Worm (Caenorhabditis elegans) whole organism, young adult: ENCODE data around the gene pck-3.

Experiments used
- B0035.1 ChIP-seq: sonication (generic microtip); optimal IDR thresholded peaks from 2 replicates; lab custom pipeline; 2016; ENCODE audit warnings: missing genetic modification characterization, mild to moderate bottlenecking, missing compliant biosample characterization, missing genotype, missing genetic modification reagents
- C17E4.6 ChIP-seq: fragments of 200-800 bp; sonication (Bioruptor generic); IDR thresholded peaks from 2 replicates; pipeline ENCODE4 v1.3.6; 2022; ENCODE audit warnings: missing genetic modification reagents, missing genetic modification characterization, missing compliant biosample characterization
- F23B12.7 ChIP-seq: sonication (generic microtip); optimal IDR thresholded peaks from 2 replicates; lab custom pipeline; 2017; ENCODE audit warnings: missing genetic modification characterization, mild to moderate bottlenecking, missing compliant biosample characterization, antibody characterized with exemption, moderate library complexity; ENCODE audit not compliant: insufficient read depth
- F57C9.4 ChIP-seq: sonication (generic microtip); optimal IDR thresholded peaks from 2 replicates; lab custom pipeline; 2017; ENCODE audit warnings: mild to moderate bottlenecking, missing genetic modification characterization, missing compliant biosample characterization
- T07F8.4 ChIP-seq: sonication (generic microtip); optimal IDR thresholded peaks from 2 replicates; lab custom pipeline; 2016; ENCODE audit warnings: mild to moderate bottlenecking, missing genetic modification characterization, moderate library complexity, missing compliant biosample characterization
- T26A5.8 ChIP-seq: sonication (generic microtip); optimal IDR thresholded peaks from 2 replicates; lab custom pipeline; 2016; ENCODE audit warnings: missing genetic modification characterization, missing compliant biosample characterization
- Y53G8AR.9 ChIP-seq: fragments of 200-800 bp; sonication (Bioruptor generic); conservative IDR thresholded peaks from 2 replicates; pipeline ENCODE4 v1.3.6; 2022; ENCODE audit warnings: missing genetic modification reagents, missing genetic modification characterization, missing compliant biosample characterization
- Y56A3A.18 ChIP-seq: fragments of 200-800 bp; sonication (Bioruptor generic); IDR thresholded peaks from 2 replicates; pipeline ENCODE4 v1.3.6; 2022; ENCODE audit warnings: missing genetic modification reagents, missing genetic modification characterization, missing compliant biosample characterization
- Y67H2A.10 ChIP-seq: fragments of 200-800 bp; sonication (Bioruptor generic); conservative IDR thresholded peaks from 2 replicates; pipeline ENCODE4 v1.3.6; 2022; ENCODE audit warnings: missing genetic modification reagents, missing genetic modification characterization, missing compliant biosample characterization
- Y79H2A.3 ChIP-seq: fragments of 200-800 bp; sonication (Bioruptor generic); conservative IDR thresholded peaks from 2 replicates; pipeline ENCODE4 v1.3.6; 2022; ENCODE audit warnings: missing genetic modification reagents, missing genetic modification characterization, missing compliant biosample characterization
- aptf-3 ChIP-seq: fragments of 200-800 bp; sonication (Bioruptor generic); IDR thresholded peaks from 2 replicates; pipeline ENCODE4 v1.3.6; 2022; ENCODE audit warnings: missing genetic modification characterization, missing compliant biosample characterization
- bed-2 ChIP-seq: fragments of 200-800 bp; sonication (Bioruptor generic); IDR thresholded peaks from 2 replicates; pipeline ENCODE4 v1.3.6; 2022; ENCODE audit warnings: missing genetic modification reagents, missing genetic modification characterization, missing compliant biosample characterization
- ceh-100 ChIP-seq: fragments of 200-800 bp; sonication (Bioruptor generic); IDR thresholded peaks from 2 replicates; pipeline ENCODE4 v1.3.6; 2022; ENCODE audit warnings: missing genetic modification reagents, missing genetic modification characterization, missing compliant biosample characterization
- ceh-27 ChIP-seq: fragments of 200-800 bp; sonication (Bioruptor generic); optimal IDR thresholded peaks from 2 replicates; lab custom pipeline; 2018; ENCODE audit warnings: mild to moderate bottlenecking, missing genetic modification characterization, moderate library complexity, missing compliant biosample characterization
- efl-1 ChIP-seq: fragments of 150-350 bp; optimal IDR thresholded peaks from 2 replicates; lab custom pipeline; 2014; ENCODE audit warnings: missing biosample characterization, missing genetic modification reagents, missing genetic modification characterization
- egl-18 ChIP-seq: fragments of 200-800 bp; sonication (Bioruptor generic); IDR thresholded peaks from 2 replicates; pipeline ENCODE4 v1.3.6; 2022; ENCODE audit warnings: missing genetic modification reagents, missing genetic modification characterization, missing compliant biosample characterization
- hlh-12 ChIP-seq: sonication (generic microtip); optimal IDR thresholded peaks from 2 replicates; lab custom pipeline; 2016; ENCODE audit warnings: missing genetic modification characterization, missing compliant biosample characterization
- hlh-26 ChIP-seq: fragments of 200-800 bp; sonication (Bioruptor generic); conservative IDR thresholded peaks from 2 replicates; pipeline ENCODE4 v1.3.6; 2022; ENCODE audit warnings: missing genetic modification reagents, missing genetic modification characterization, missing compliant biosample characterization
- hmg-1.2 ChIP-seq: fragments of 200-800 bp; sonication (Bioruptor generic); IDR thresholded peaks from 2 replicates; pipeline ENCODE4 v1.3.6; 2022; ENCODE audit warnings: missing genetic modification reagents, missing genetic modification characterization, missing compliant biosample characterization
- hrde-1 ChIP-seq: sonication (generic microtip); optimal IDR thresholded peaks from 2 replicates; lab custom pipeline; 2016; ENCODE audit warnings: missing genetic modification characterization, mild to moderate bottlenecking, missing compliant biosample characterization, moderate library complexity, missing genotype, missing genetic modification reagents, borderline replicate concordance
- lag-1 ChIP-seq: fragments of 200-800 bp; sonication (Bioruptor generic); IDR thresholded peaks from 2 replicates; pipeline ENCODE4 v1.3.6; 2022; ENCODE audit warnings: missing genetic modification reagents, missing genetic modification characterization, missing compliant biosample characterization
- lin-35 ChIP-seq, 3 experiments: fragments of 150-350 bp in 2 of 3; sonication (generic microtip) in 1 of 3; optimal IDR thresholded peaks; 2 replicates each; lab custom pipeline; 2014 to 2018; ENCODE audit warnings: missing biosample characterization in 3 of 3, missing genetic modification characterization in 3 of 3, missing genetic modification reagents in 3 of 3
- lsy-27 ChIP-seq: sonication (generic microtip); optimal IDR thresholded peaks from 2 replicates; lab custom pipeline; 2017; ENCODE audit warnings: missing genetic modification characterization, mild to moderate bottlenecking, missing compliant biosample characterization, antibody characterized with exemption, missing genotype, borderline replicate concordance; ENCODE audit not compliant: insufficient read depth
- madf-8 ChIP-seq: fragments of 200-800 bp; sonication (Bioruptor generic); conservative IDR thresholded peaks from 2 replicates; pipeline ENCODE4 v1.3.6; 2022; ENCODE audit warnings: missing genetic modification reagents, missing genetic modification characterization, missing compliant biosample characterization
- mcd-1 ChIP-seq: fragments of 200-800 bp; sonication (Bioruptor generic); IDR thresholded peaks from 2 replicates; pipeline ENCODE4 v1.3.6; 2022; ENCODE audit warnings: missing genetic modification reagents, missing genetic modification characterization, missing compliant biosample characterization
- nfya-1 ChIP-seq: sonication (generic microtip); optimal IDR thresholded peaks from 2 replicates; lab custom pipeline; 2017; ENCODE audit warnings: antibody characterized with exemption, missing compliant biosample characterization, missing genetic modification characterization, borderline replicate concordance; ENCODE audit not compliant: insufficient read depth
- nhr-120 ChIP-seq: fragments of 200-800 bp; sonication (Bioruptor generic); IDR thresholded peaks from 2 replicates; pipeline ENCODE4 v1.3.6; 2022; ENCODE audit warnings: missing genetic modification characterization, missing compliant biosample characterization
- nhr-179 ChIP-seq: sonication (generic microtip); optimal IDR thresholded peaks from 2 replicates; lab custom pipeline; 2016; ENCODE audit warnings: mild to moderate bottlenecking, missing genetic modification characterization, missing compliant biosample characterization
- nhr-80 ChIP-seq: sonication (generic microtip); optimal IDR thresholded peaks from 2 replicates; lab custom pipeline; 2016; ENCODE audit warnings: missing genetic modification characterization, missing compliant biosample characterization
- nhr-90 ChIP-seq: sonication (generic microtip); optimal IDR thresholded peaks from 2 replicates; lab custom pipeline; 2016; ENCODE audit warnings: missing genotype, mild to moderate bottlenecking, missing genetic modification characterization, missing compliant biosample characterization
- rcor-1 ChIP-seq: fragments of 200-800 bp; sonication (Bioruptor generic); IDR thresholded peaks from 2 replicates; pipeline ENCODE4 v1.3.6; 2022; ENCODE audit warnings: missing genetic modification reagents, missing genetic modification characterization, missing compliant biosample characterization
- rec-8 ChIP-seq, 2 experiments: sonication (generic microtip); optimal IDR thresholded peaks; 2 replicates each; lab custom pipeline; 2016; ENCODE audit warnings: mild to moderate bottlenecking in 2 of 2, missing genetic modification characterization in 2 of 2, missing genetic modification reagents in 2 of 2, missing genotype in 2 of 2, missing biosample characterization in 1 of 2, missing compliant biosample characterization in 1 of 2, moderate library complexity in 1 of 2
- rpc-1 ChIP-seq, 2 experiments: fragments of 150-350 bp in 1 of 2; sonication (generic microtip) in 1 of 2; optimal IDR thresholded peaks; 2 replicates each; lab custom pipeline; 2014 to 2018; ENCODE audit warnings: missing biosample characterization in 1 of 2, missing genetic modification characterization in 1 of 2, missing genetic modification reagents in 1 of 2, missing genotype in 1 of 2
- sea-2 ChIP-seq: fragments of 200-800 bp; sonication (Bioruptor generic); IDR thresholded peaks from 2 replicates; pipeline ENCODE4 v1.3.6; 2022; ENCODE audit warnings: missing genetic modification characterization, missing compliant biosample characterization
- tbp1 ChIP-seq: fragments of 200-800 bp; sonication (Bioruptor generic); optimal IDR thresholded peaks from 2 replicates; lab custom pipeline; 2018; ENCODE audit warnings: mild to moderate bottlenecking, missing genetic modification characterization, missing compliant biosample characterization
- xnd-1 ChIP-seq: sonication (generic microtip); optimal IDR thresholded peaks from 2 replicates; lab custom pipeline; 2016; ENCODE audit warnings: missing genotype, missing genetic modification reagents, missing genetic modification characterization, missing compliant biosample characterization
- zfh-2 ChIP-seq: fragments of 200-800 bp; sonication (Bioruptor generic); conservative IDR thresholded peaks from 2 replicates; pipeline ENCODE4 v1.3.6; 2022; ENCODE audit warnings: missing genetic modification reagents, missing genetic modification characterization, missing compliant biosample characterization
- ztf-18 ChIP-seq: sonication (generic microtip); optimal IDR thresholded peaks from 2 replicates; lab custom pipeline; 2016; ENCODE audit warnings: missing genotype, mild to moderate bottlenecking, missing genetic modification characterization, missing compliant biosample characterization
- ztf-26 ChIP-seq: sonication (generic microtip); optimal IDR thresholded peaks from 2 replicates; lab custom pipeline; 2017; ENCODE audit warnings: missing genetic modification characterization, missing compliant biosample characterization

pck-3 gene

DNA sequence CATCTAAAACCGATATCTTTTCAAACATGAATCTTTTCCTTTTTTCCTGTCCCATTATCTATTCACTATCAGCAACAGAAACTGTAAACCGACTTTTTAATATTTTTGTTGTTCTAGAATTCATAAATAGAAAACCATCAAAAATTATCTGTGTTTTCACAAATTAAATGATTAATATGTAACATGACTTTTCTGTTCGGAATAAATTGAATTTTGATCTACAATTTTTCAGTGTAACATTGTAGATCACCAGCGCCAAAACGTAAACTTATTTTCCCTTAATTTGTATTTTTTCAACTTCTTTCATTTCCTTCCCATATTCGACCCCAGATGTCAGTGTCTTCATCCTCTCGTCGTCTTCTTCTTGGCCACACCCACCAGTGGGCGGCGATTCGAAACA, 5.2 kb upstream of the pck-3 start, which contains the start of gene H04M03.3:
Gene H04M03.3, plus strand, starts transcription at position 301 of the 400 bp plus-strand sequence.
- TF ChIP-seq lin-35 (GFP tag; optimal IDR thresholded peaks at IDR 0.05; lab: Kevin White, UChicago) (no peak), rcor-1 (no peak), efl-1 (GFP tag; lab: Kevin White, UChicago) (peak; percentile 8)

DNA sequence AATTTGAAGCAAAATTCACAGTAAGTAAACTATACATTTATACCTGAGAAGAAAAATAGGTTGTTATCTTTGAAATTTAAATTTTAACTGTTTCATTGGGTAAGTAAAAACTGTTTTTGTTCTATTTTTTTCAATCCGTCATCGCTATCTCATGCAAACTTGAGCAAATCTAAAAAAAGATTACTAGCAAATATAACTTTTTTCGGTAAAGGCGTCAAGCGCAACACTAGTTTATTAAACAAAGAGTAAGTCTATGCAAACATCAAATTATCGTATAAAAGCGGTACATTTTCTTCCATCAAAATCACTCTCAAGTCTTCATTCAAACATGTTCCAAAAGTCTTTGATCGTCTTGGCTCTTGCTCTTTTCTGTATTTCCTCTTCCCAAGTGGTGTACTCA, 1.3 kb upstream of the pck-3 start, which contains the start of gene nspb-6:
Gene nspb-6, plus strand, starts transcription at position 301 of the 400 bp plus-strand sequence.
- no peak for TF ChIP-seq mcd-1 (GFP tag; lab: Robert Waterston, UW)
- TF ChIP-seq nhr-90 (tag; lab: Kevin White, UChicago): no peak
- no peak for TF ChIP-seq nhr-80 (tag; lab: Kevin White, UChicago)

DNA sequence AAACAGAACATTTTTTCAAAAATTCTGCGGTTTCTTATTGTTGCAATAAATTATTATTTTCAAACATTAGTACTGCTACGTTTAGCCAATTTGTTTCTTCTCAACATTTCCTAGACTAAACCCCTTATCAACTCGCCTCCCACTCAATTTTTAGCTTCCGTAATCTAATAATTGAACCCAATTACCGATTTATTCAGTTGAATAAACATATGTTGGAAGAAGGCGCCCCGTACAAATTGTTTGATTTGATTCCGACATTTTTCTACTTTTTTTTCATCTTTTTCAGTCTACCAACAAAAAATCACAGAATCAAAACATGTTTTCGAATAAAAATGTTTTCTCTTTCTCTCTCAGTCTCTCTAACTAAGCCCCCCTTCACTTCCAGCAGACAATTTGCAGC, 6.3 kb downstream of the pck-3 start:
- TF ChIP-seq Y79H2A.3 (no peak), bed-2 (GFP tag; lab: Robert Waterston, UW) (no peak), C17E4.6 (GFP tag; lab: Robert Waterston, UW) (no peak), rpc-1 (optimal IDR thresholded peaks at IDR 0.05; lab: Kevin White, UChicago) (no peak), rpc-1 (tag; optimal IDR thresholded peaks at IDR 0.05; lab: Kevin White, UChicago) (no peak), nhr-120 (GFP tag; lab: Robert Waterston, UW) (no peak)

DNA sequence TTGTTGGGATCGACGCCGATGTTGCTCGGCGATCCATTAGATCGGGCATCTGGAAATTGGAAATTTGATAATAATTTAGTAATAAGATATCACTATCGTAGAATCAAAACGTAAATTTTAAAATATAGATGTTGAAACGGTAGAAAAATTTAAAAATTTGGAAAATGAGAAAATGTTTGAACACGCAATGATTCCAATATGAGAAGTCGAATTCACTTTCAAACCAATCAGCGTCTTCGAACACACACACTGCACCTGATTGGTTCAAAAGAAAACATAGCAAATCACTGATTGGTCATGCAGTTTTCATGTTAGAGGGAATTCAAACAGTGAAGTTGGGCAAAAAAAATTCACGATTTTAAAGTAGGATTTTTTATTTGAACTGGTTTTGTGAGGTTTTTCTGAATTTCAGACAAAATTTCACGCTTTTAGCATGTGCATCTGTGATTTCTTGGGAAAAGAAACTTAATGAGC, 6.9 kb downstream of the pck-3 start, which contains the start of gene H04M03.12:
Gene H04M03.12, minus strand, starts transcription at position 51 of the 474 bp plus-strand sequence.
- TF ChIP-seq Y79H2A.3 (no peak), ceh-27 (no peak), hlh-26 (GFP tag; lab: Robert Waterston, UW) (no peak), Y67H2A.10 (no peak), madf-8 (GFP tag; lab: Robert Waterston, UW) (no peak), hlh-12 (no peak), ceh-100 (GFP tag; lab: Robert Waterston, UW) (no peak), efl-1 (GFP tag; lab: Kevin White, UChicago) (no peak), tbp1 (GFP tag; lab: Kevin White, UChicago) (no peak), lin-35 (GFP tag; optimal IDR thresholded peaks at IDR 0.05; lab: Kevin White, UChicago) (no peak), ztf-18 (tag; lab: Kevin White, UChicago) (no peak), T26A5.8 (tag; lab: Kevin White, UChicago) (no peak), rpc-1 (optimal IDR thresholded peaks at IDR 0.05; lab: Kevin White, UChicago) (no peak), rpc-1 (tag; optimal IDR thresholded peaks at IDR 0.05; lab: Kevin White, UChicago) (no peak), lsy-27 (tag; lab: Kevin White, UChicago) (no peak), F23B12.7 (tag; lab: Kevin White, UChicago) (no peak), hrde-1 (no peak)

DNA sequence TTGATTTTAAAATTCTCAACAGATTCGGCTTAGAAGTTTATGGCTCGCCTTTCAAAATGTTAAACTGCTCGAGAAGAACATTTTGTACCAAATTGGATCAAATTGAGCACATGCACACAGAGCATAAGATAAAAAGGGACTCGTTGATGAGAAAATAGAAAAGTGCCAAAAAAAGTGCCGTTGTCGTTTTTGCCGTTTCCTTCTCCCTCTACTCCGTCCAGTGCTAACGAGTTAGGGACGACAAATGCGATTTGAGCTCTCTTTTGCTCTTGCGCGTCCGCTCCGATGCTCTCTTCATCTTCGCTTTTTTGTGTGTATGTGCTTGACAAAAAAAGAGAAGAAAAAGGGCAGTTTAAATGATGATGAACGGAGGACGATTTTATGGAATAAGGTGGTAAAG, 18.7 kb downstream of the pck-3 start:
- TF ChIP-seq T07F8.4 (tag; lab: Kevin White, UChicago) (no peak), nfya-1 (tag; lab: Kevin White, UChicago) (no peak)

DNA sequence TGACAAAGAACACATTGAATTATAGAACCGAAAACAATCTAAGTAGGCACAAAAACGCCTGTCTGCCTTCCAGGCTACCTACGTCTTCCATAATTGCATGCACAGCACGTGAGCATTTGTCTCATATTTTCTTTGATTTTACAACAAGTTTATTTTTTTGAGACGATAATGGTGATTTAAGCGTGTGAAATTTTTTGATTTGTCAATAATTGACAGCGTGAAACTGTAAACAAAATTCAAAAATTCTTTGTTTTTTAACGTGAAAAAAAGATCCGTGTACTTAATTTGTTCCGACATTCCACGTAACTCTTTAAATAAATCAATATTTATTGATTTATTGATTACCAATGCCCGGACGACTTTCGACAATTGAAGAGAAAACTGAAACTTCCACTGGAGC, 20.6 kb downstream of the pck-3 start, which contains the start of gene dhhc-13:
Gene dhhc-13, plus strand, starts transcription at position 301 of the 400 bp plus-strand sequence.
- TF ChIP-seq Y56A3A.18 (GFP tag; lab: Robert Waterston, UW): no peak
- no peak for TF ChIP-seq hmg-1.2 (GFP tag; lab: Robert Waterston, UW)
- no peak for TF ChIP-seq B0035.1 (tag; lab: Kevin White, UChicago)
- TF ChIP-seq ztf-26: no peak
- no peak for TF ChIP-seq egl-18
- TF ChIP-seq rec-8 (tag; optimal IDR thresholded peaks at IDR 0.05; lab: Kevin White, UChicago): no peak
- TF ChIP-seq aptf-3 (GFP tag; lab: Robert Waterston, UW): no peak
- no peak for TF ChIP-seq C17E4.6 (GFP tag; lab: Robert Waterston, UW)
- TF ChIP-seq lag-1 (GFP tag; lab: Robert Waterston, UW): no peak
- no peak for TF ChIP-seq lsy-27 (tag; lab: Kevin White, UChicago)
- no peak for TF ChIP-seq F57C9.4
- TF ChIP-seq zfh-2 (GFP tag; lab: Robert Waterston, UW): no peak
- no peak for TF ChIP-seq ceh-100 (GFP tag; lab: Robert Waterston, UW)
- no peak for TF ChIP-seq xnd-1 (tag; lab: Kevin White, UChicago)
- TF ChIP-seq Y53G8AR.9: no peak
- TF ChIP-seq sea-2: no peak
- no peak for TF ChIP-seq nhr-179 (tag; lab: Kevin White, UChicago)
